Fruit fly (Drosophila melanogaster): ENCODE data around the gene CG33665.
A peak's percentile ranks its signal among the peaks of the same experiment; 100 is the strongest.

The CG33665 gene

dm6 chrX:6439495-6439894 lies 39.2 kb downstream of the CG33665 start (continued):
- peak; percentile 36; the same call in 1 of the 2 replicates for TF ChIP-seq ttk (GFP tag; IDR thresholded peaks at IDR 0.05)
- TF ChIP-seq ATbp (GFP tag; optimal IDR thresholded peaks at IDR 0.05): peak; percentile 1
- TF ChIP-seq CG32767 (GFP tag; IDR thresholded peaks at IDR 0.05): no peak
- no peak for TF ChIP-seq pfk (GFP tag; optimal IDR thresholded peaks at IDR 0.05)
- no peak for TF ChIP-seq tna (GFP tag; IDR thresholded peaks at IDR 0.05; ENCODE audit: partially characterized antibody)
- TF ChIP-seq CG10274 (GFP tag; optimal IDR thresholded peaks at IDR 0.05): no peak
- no peak for TF ChIP-seq bigmax (GFP tag; optimal IDR thresholded peaks at IDR 0.05)
- no peak for TF ChIP-seq Eip74EF (GFP tag; optimal IDR thresholded peaks at IDR 0.05)
- peak; percentile 64 for TF ChIP-seq Ptx1 (GFP tag; IDR thresholded peaks at IDR 0.05)
- no peak for TF ChIP-seq Deaf1 (tag; optimal IDR thresholded peaks at IDR 0.05)
- peak; percentile 51; the same call in 1 of the 2 replicates for TF ChIP-seq Atf6 (GFP tag; IDR thresholded peaks at IDR 0.05)
- TF ChIP-seq Hr78 (GFP tag; optimal IDR thresholded peaks at IDR 0.05): no peak
- peak; percentile 68 for TF ChIP-seq ranshi (GFP tag; IDR thresholded peaks at IDR 0.05)
- no peak for TF ChIP-seq br (optimal IDR thresholded peaks at IDR 0.05)
- peak; percentile 40; the same call in 1 of the 3 replicates for TF ChIP-seq B-H1 (GFP tag; IDR thresholded peaks at IDR 0.05)
- no peak for TF ChIP-seq disco-r (GFP tag; optimal IDR thresholded peaks at IDR 0.05)
- TF ChIP-seq gsb-n (tag; optimal IDR thresholded peaks at IDR 0.05): no peak
- no peak for TF ChIP-seq CG7963 (GFP tag; IDR thresholded peaks at IDR 0.05; ENCODE audit: partially characterized antibody)
- no peak for TF ChIP-seq TFAM (GFP tag; optimal IDR thresholded peaks at IDR 0.05)
- peak; percentile 27 for TF ChIP-seq CG12769 (tag; optimal IDR thresholded peaks at IDR 0.05)
- TF ChIP-seq dati (GFP tag; IDR thresholded peaks at IDR 0.05): 0 out of 2 replicates have a peak, but pooled peaks have one; percentile 21
- TF ChIP-seq CG16863 (GFP tag; optimal IDR thresholded peaks at IDR 0.05): no peak
- TF ChIP-seq nerfin-2 (GFP tag; IDR thresholded peaks at IDR 0.05; ENCODE audit: partially characterized antibody): no peak
- 0 out of 2 replicates have a peak, but pooled peaks have one; percentile 41 for TF ChIP-seq CG11085 (GFP tag; IDR thresholded peaks at IDR 0.05)
- no peak for TF ChIP-seq fd3F (GFP tag; optimal IDR thresholded peaks at IDR 0.05)
- no peak for TF ChIP-seq NC2β (GFP tag; optimal IDR thresholded peaks at IDR 0.05)
- no peak for TF ChIP-seq sima (GFP tag; optimal IDR thresholded peaks at IDR 0.05)
- no peak for TF ChIP-seq NK7.1 (GFP tag; optimal IDR thresholded peaks at IDR 0.05)
- no peak for TF ChIP-seq Bdp1 (GFP tag; optimal IDR thresholded peaks at IDR 0.05)
- no peak for TF ChIP-seq toy (GFP tag; IDR thresholded peaks at IDR 0.05)
- TF ChIP-seq knrl (GFP tag; IDR thresholded peaks at IDR 0.05; ENCODE audit: partially characterized antibody): 0 out of 3 replicates have a peak, but pooled peaks have one; percentile 33
- no peak for TF ChIP-seq seq (GFP tag; IDR thresholded peaks at IDR 0.05)
- TF ChIP-seq cg (GFP tag; optimal IDR thresholded peaks at IDR 0.05): no peak
- TF ChIP-seq fd102C (GFP tag; optimal IDR thresholded peaks at IDR 0.05): no peak
- no peak for TF ChIP-seq Dp (GFP tag; optimal IDR thresholded peaks at IDR 0.05)
- TF ChIP-seq Gsc (GFP tag; IDR thresholded peaks at IDR 0.05): 0 out of 2 replicates have a peak, but pooled peaks have one; percentile 25
- TF ChIP-seq Fer1 (GFP tag; optimal IDR thresholded peaks at IDR 0.05): peak; percentile 82
- peak; percentile 61 for TF ChIP-seq CG14441 (GFP tag; IDR thresholded peaks at IDR 0.05)
- no peak for TF ChIP-seq CG4282 (GFP tag; optimal IDR thresholded peaks at IDR 0.05)
- no peak for TF ChIP-seq CG16815 (GFP tag; optimal IDR thresholded peaks at IDR 0.05)
- TF ChIP-seq CG7839 (tag; optimal IDR thresholded peaks at IDR 0.05): peak; percentile 56
- TF ChIP-seq CG34224 (GFP tag; IDR thresholded peaks at IDR 0.05; ENCODE audit: partially characterized antibody): no peak
- TF ChIP-seq CG1602 (GFP tag; optimal IDR thresholded peaks at IDR 0.05): no peak
- TF ChIP-seq kah (GFP tag; optimal IDR thresholded peaks at IDR 0.05): no peak
- no peak for TF ChIP-seq CG9797 (GFP tag; optimal IDR thresholded peaks at IDR 0.05)
- TF ChIP-seq CG42726 (GFP tag; IDR thresholded peaks at IDR 0.05; ENCODE audit: partially characterized antibody): no peak
- TF ChIP-seq CG2116 (GFP tag; optimal IDR thresholded peaks at IDR 0.05): no peak
- TF ChIP-seq trh (GFP tag; optimal IDR thresholded peaks at IDR 0.05): no peak
- TF ChIP-seq schlank (tag; optimal IDR thresholded peaks at IDR 0.05): no peak
- TF ChIP-seq CG3281 (GFP tag; optimal IDR thresholded peaks at IDR 0.05): peak; percentile 61
- TF ChIP-seq CG17328 (GFP tag; IDR thresholded peaks at IDR 0.05): no peak

All from whole organism, embryonic.